Fruit fly (Drosophila melanogaster): ENCODE results near the gene sala.

The sala gene

dm6 chr2L:11452601-11453345 lies 31.7 kb upstream of the sala start (continued):
- TF ChIP-seq Scr (GFP tag; IDR thresholded peaks at IDR 0.05; ENCODE audit: partially characterized antibody) (no peak), CG10654 (GFP tag; optimal IDR thresholded peaks at IDR 0.05) (peak; percentile 34), Ada2b (GFP tag; IDR thresholded peaks at IDR 0.05) (no peak), CG4820 (GFP tag; optimal IDR thresholded peaks at IDR 0.05) (peak; percentile 70), CG11085 (GFP tag; IDR thresholded peaks at IDR 0.05) (no peak), repo (GFP tag; optimal IDR thresholded peaks at IDR 0.05) (no peak), hkb (optimal IDR thresholded peaks at IDR 0.05) (no peak), hkb (GFP tag; IDR thresholded peaks at IDR 0.05) (0 out of 2 replicates have a peak, but pooled peaks have one; percentile 12), Hr3 (GFP tag; optimal IDR thresholded peaks at IDR 0.05) (peak; percentile 38), CkIIα-i1 (GFP tag; IDR thresholded peaks at IDR 0.05) (no peak), CHES-1-like (GFP tag; optimal IDR thresholded peaks at IDR 0.05) (no peak), CG10321 (GFP tag; IDR thresholded peaks at IDR 0.05) (no peak), trh (GFP tag; optimal IDR thresholded peaks at IDR 0.05) (peak; percentile 5), CG16863 (GFP tag; optimal IDR thresholded peaks at IDR 0.05) (peak; percentile 34), C15 (GFP tag; IDR thresholded peaks at IDR 0.05) (no peak), Hmr (GFP tag; optimal IDR thresholded peaks at IDR 0.05) (no peak), CG10979 (tag; optimal IDR thresholded peaks at IDR 0.05) (peak; percentile 85), nerfin-1 (tag; optimal IDR thresholded peaks at IDR 0.05) (peak; percentile 13), CG32767 (GFP tag; IDR thresholded peaks at IDR 0.05) (no peak), CG10431 (GFP tag; optimal IDR thresholded peaks at IDR 0.05) (no peak), org-1 (GFP tag; optimal IDR thresholded peaks at IDR 0.05) (peak; percentile 42), D19B (GFP tag; optimal IDR thresholded peaks at IDR 0.05) (no peak), Atf6 (GFP tag; IDR thresholded peaks at IDR 0.05) (no peak), Hmx (GFP tag; optimal IDR thresholded peaks at IDR 0.05) (no peak), mirr (GFP tag; optimal IDR thresholded peaks at IDR 0.05) (no peak), Hr51 (GFP tag; optimal IDR thresholded peaks at IDR 0.05) (peak in 1 of 2 experiments; percentile 21), schlank (tag; optimal IDR thresholded peaks at IDR 0.05) (no peak), tup (GFP tag; optimal IDR thresholded peaks at IDR 0.05) (no peak), Dp (GFP tag; optimal IDR thresholded peaks at IDR 0.05) (no peak), CG12391 (tag; optimal IDR thresholded peaks at IDR 0.05) (peak; percentile 81), CG12104 (GFP tag; optimal IDR thresholded peaks at IDR 0.05) (no peak), lmd (GFP tag; IDR thresholded peaks at IDR 0.05) (no peak), onecut (GFP tag; IDR thresholded peaks at IDR 0.05) (peak; percentile 48), lab (GFP tag; optimal IDR thresholded peaks at IDR 0.05) (no peak), unpg (GFP tag; optimal IDR thresholded peaks at IDR 0.05) (peak; percentile 67), CG16779 (GFP tag; IDR thresholded peaks at IDR 0.05) (no peak), Dref (GFP tag; IDR thresholded peaks at IDR 0.05) (no peak), Eip74EF (GFP tag; optimal IDR thresholded peaks at IDR 0.05) (no peak), Mad (GFP tag; optimal IDR thresholded peaks at IDR 0.05) (no peak), phol (tag; optimal IDR thresholded peaks at IDR 0.05) (peak; percentile 73), oc (tag; optimal IDR thresholded peaks at IDR 0.05) (peak; percentile 22), HLH54F (GFP tag; optimal IDR thresholded peaks at IDR 0.05) (peak; percentile 6), Abd-B (GFP tag; optimal IDR thresholded peaks at IDR 0.05) (peak; percentile 76), gem (tag; optimal IDR thresholded peaks at IDR 0.05) (peak; percentile 82), CG5953 (GFP tag; IDR thresholded peaks at IDR 0.05) (no peak), pita (GFP tag; optimal IDR thresholded peaks at IDR 0.05) (no peak), Bdp1 (GFP tag; optimal IDR thresholded peaks at IDR 0.05) (peak; percentile 8), knrl (GFP tag; IDR thresholded peaks at IDR 0.05; ENCODE audit: partially characterized antibody) (no peak), maf-S (GFP tag; optimal IDR thresholded peaks at IDR 0.05) (no peak), ERR (GFP tag; optimal IDR thresholded peaks at IDR 0.05) (no peak)
